Fruit fly (Drosophila melanogaster) whole organism, wandering third instar larva: ENCODE results near the gene klar.

Source experiments
- Abd-B ChIP-seq: fragments of >200 bp; optimal IDR thresholded peaks from 2 replicates; lab custom pipeline; 2017; ENCODE audit warnings: missing biosample characterization, missing genetic modification characterization
- CG32264 ChIP-seq: fragments of 200-800 bp; sonication (Bioruptor generic); optimal IDR thresholded peaks from 2 replicates; lab custom pipeline; 2016; ENCODE audit warnings: missing biosample characterization, missing genetic modification characterization
- CG9705 ChIP-seq: fragments of 200-800 bp; sonication (Bioruptor generic); optimal IDR thresholded peaks from 2 replicates; lab custom pipeline; 2018; ENCODE audit warnings: missing biosample characterization, mild to moderate bottlenecking, missing genetic modification characterization
- CrebA ChIP-seq: fragments of 200-800 bp; sonication (Bioruptor generic); optimal IDR thresholded peaks from 2 replicates; lab custom pipeline; 2016; ENCODE audit warnings: missing biosample characterization, mild to moderate bottlenecking, missing genetic modification characterization, borderline replicate concordance
- Dfd ChIP-seq: fragments of >200 bp; optimal IDR thresholded peaks from 2 replicates; lab custom pipeline; 2017; ENCODE audit warnings: missing biosample characterization, missing genetic modification characterization
- Dif ChIP-seq: fragments of 200-275, 200-300 bp; sonication (Bioruptor generic); optimal IDR thresholded peaks from 2 replicates; lab custom pipeline; 2018; ENCODE audit warnings: missing biosample characterization, missing genetic modification characterization; ENCODE audit not compliant: partially characterized antibody
- GATAd ChIP-seq: sonication (Bioruptor generic); optimal IDR thresholded peaks from 2 replicates; lab custom pipeline; 2016; ENCODE audit warnings: missing biosample characterization, missing genetic modification characterization
- HLH106 ChIP-seq: fragments of 200-800 bp; optimal IDR thresholded peaks from 3 replicates; lab custom pipeline; 2019; ENCODE audit warnings: missing biosample characterization, mild to moderate bottlenecking, missing genetic modification characterization, moderate library complexity
- Hnf4 ChIP-seq: fragments of 200-800 bp; sonication (Bioruptor generic); optimal IDR thresholded peaks from 2 replicates; lab custom pipeline; 2016; ENCODE audit warnings: missing biosample characterization, mild to moderate bottlenecking, missing genetic modification characterization
- Hr78 ChIP-seq: fragments of >200 bp; optimal IDR thresholded peaks from 2 replicates; lab custom pipeline; 2017; ENCODE audit warnings: missing biosample characterization, missing genetic modification characterization
- Hr83 ChIP-seq: fragments of 200-300 bp; sonication (Bioruptor generic); optimal IDR thresholded peaks from 2 replicates; lab custom pipeline; 2016; ENCODE audit warnings: missing biosample characterization, mild to moderate bottlenecking, missing genetic modification characterization, moderate library complexity; ENCODE audit not compliant: poor library complexity, severe bottlenecking
- Jra ChIP-seq: sonication (Bioruptor generic); optimal IDR thresholded peaks from 2 replicates; lab custom pipeline; 2016; ENCODE audit warnings: missing biosample characterization, missing genetic modification characterization
- Mio ChIP-seq: sonication (Bioruptor generic); optimal IDR thresholded peaks from 2 replicates; lab custom pipeline; 2016; ENCODE audit warnings: missing biosample characterization, missing genetic modification characterization
- Myc ChIP-seq: fragments of >200 bp; optimal IDR thresholded peaks from 2 replicates; lab custom pipeline; 2017
- N ChIP-seq: fragments of >200 bp; optimal IDR thresholded peaks from 2 replicates; lab custom pipeline; 2018; ENCODE audit warnings: missing biosample characterization, missing external identifiers, missing genetic modification characterization
- OdsH ChIP-seq: fragments of 200-800 bp; sonication (Bioruptor generic); optimal IDR thresholded peaks from 2 replicates; lab custom pipeline; 2016; ENCODE audit warnings: missing biosample characterization, mild to moderate bottlenecking, missing genetic modification characterization
- Rel ChIP-seq, 2 experiments: fragments of 200-800 bp; sonication (Bioruptor generic) in 1 of 2; optimal IDR thresholded peaks; 2 replicates in 1 of 2; 3 replicates in 1 of 2; lab custom pipeline; 2016 to 2019; ENCODE audit warnings: mild to moderate bottlenecking in 2 of 2, missing biosample characterization in 2 of 2, missing genetic modification characterization in 2 of 2, moderate library complexity in 1 of 2
- Sp1 ChIP-seq: fragments of 200-800 bp; sonication (Bioruptor generic); optimal IDR thresholded peaks from 3 replicates; lab custom pipeline; 2019; ENCODE audit warnings: missing biosample characterization, mild to moderate bottlenecking, missing genetic modification characterization, moderate library complexity
- Vsx2 ChIP-seq: fragments of 200-300, 225-300 bp; sonication (Bioruptor generic); optimal IDR thresholded peaks from 2 replicates; lab custom pipeline; 2018; ENCODE audit warnings: missing biosample characterization, missing genetic modification characterization; ENCODE audit not compliant: partially characterized antibody
- br ChIP-seq: fragments of 200-800 bp; sonication (Bioruptor generic); optimal IDR thresholded peaks from 2 replicates; lab custom pipeline; 2016; ENCODE audit warnings: missing biosample characterization, missing genetic modification characterization
- brk ChIP-seq: fragments of 200-800 bp; sonication (Bioruptor generic); optimal IDR thresholded peaks from 2 replicates; lab custom pipeline; 2016; ENCODE audit warnings: missing biosample characterization, mild to moderate bottlenecking, missing genetic modification characterization
- dl ChIP-seq, 2 experiments: fragments of 175-275, 200-275 bp in 1 of 2; fragments of 200-275 bp in 1 of 2; sonication (Bioruptor generic); optimal IDR thresholded peaks; lab custom pipeline; 2018; ENCODE audit warnings: mild to moderate bottlenecking in 2 of 2, missing biosample characterization in 2 of 2, missing genetic modification characterization in 2 of 2, moderate library complexity in 2 of 2; ENCODE audit not compliant: partially characterized antibody in 2 of 2, insufficient read depth in 1 of 2
- dmrt93B ChIP-seq: fragments of 200-800 bp; sonication (Bioruptor generic); optimal IDR thresholded peaks from 2 replicates; lab custom pipeline; 2018; ENCODE audit warnings: missing biosample characterization, mild to moderate bottlenecking, missing genetic modification characterization
- dsf ChIP-seq: sonication (Bioruptor generic); optimal IDR thresholded peaks from 2 replicates; lab custom pipeline; 2016; ENCODE audit warnings: missing biosample characterization, missing genetic modification characterization, borderline replicate concordance
- ey ChIP-seq: fragments of 200-800 bp; sonication (Bioruptor generic); optimal IDR thresholded peaks from 2 replicates; lab custom pipeline; 2016; ENCODE audit warnings: missing biosample characterization, missing genetic modification characterization
- foxo ChIP-seq, 2 experiments: fragments of 200-800 bp; sonication (Bioruptor generic); optimal IDR thresholded peaks; 2 replicates in 1 of 2; 3 replicates in 1 of 2; lab custom pipeline; 2016 to 2017; ENCODE audit warnings: missing biosample characterization in 2 of 2, missing genetic modification characterization in 2 of 2
- fru ChIP-seq: fragments of 200-800 bp; sonication (Bioruptor generic); optimal IDR thresholded peaks from 3 replicates; lab custom pipeline; 2016; ENCODE audit warnings: missing biosample characterization, mild to moderate bottlenecking, missing genetic modification characterization
- h ChIP-seq: fragments of 200-800 bp; sonication (Bioruptor generic); optimal IDR thresholded peaks from 3 replicates; lab custom pipeline; 2016; ENCODE audit warnings: missing biosample characterization, mild to moderate bottlenecking, missing genetic modification characterization
- jim ChIP-seq: fragments of 175-275, 200-325 bp; sonication (Bioruptor generic); optimal IDR thresholded peaks from 2 replicates; lab custom pipeline; 2016; ENCODE audit warnings: missing biosample characterization, mild to moderate bottlenecking, missing genetic modification characterization
- lola ChIP-seq: fragments of >200 bp; optimal IDR thresholded peaks from 2 replicates; lab custom pipeline; 2017; ENCODE audit warnings: missing biosample characterization, missing genetic modification characterization
- pan ChIP-seq: fragments of >200 bp; optimal IDR thresholded peaks from 2 replicates; lab custom pipeline; 2017
- psq ChIP-seq: fragments of 200-800 bp; sonication (Bioruptor generic); optimal IDR thresholded peaks from 3 replicates; lab custom pipeline; 2017; ENCODE audit warnings: missing biosample characterization, mild to moderate bottlenecking, missing genetic modification characterization, moderate library complexity
- rgr ChIP-seq: fragments of 200-800 bp; sonication (Bioruptor generic); optimal IDR thresholded peaks from 3 replicates; lab custom pipeline; 2016; ENCODE audit warnings: missing biosample characterization, mild to moderate bottlenecking, missing genetic modification characterization
- sage ChIP-seq: fragments of 200-800 bp; sonication (Bioruptor generic); optimal IDR thresholded peaks from 2 replicates; lab custom pipeline; 2016; ENCODE audit warnings: missing biosample characterization, mild to moderate bottlenecking, missing genetic modification characterization
- sv ChIP-seq: fragments of 200-800 bp; sonication (Bioruptor generic); optimal IDR thresholded peaks from 3 replicates; lab custom pipeline; 2016; ENCODE audit warnings: missing biosample characterization, missing genetic modification characterization
- tai ChIP-seq: sonication (Bioruptor generic); optimal IDR thresholded peaks from 2 replicates; lab custom pipeline; 2016; ENCODE audit warnings: missing biosample characterization, missing genetic modification characterization
- usp ChIP-seq: fragments of >200 bp; optimal IDR thresholded peaks from 2 replicates; lab custom pipeline; 2017; ENCODE audit warnings: missing biosample characterization, missing genetic modification characterization
- woc ChIP-seq: sonication (Bioruptor generic); optimal IDR thresholded peaks from 2 replicates; lab custom pipeline; 2016; ENCODE audit warnings: missing biosample characterization, mild to moderate bottlenecking, missing genetic modification characterization

The klar gene

DNA sequence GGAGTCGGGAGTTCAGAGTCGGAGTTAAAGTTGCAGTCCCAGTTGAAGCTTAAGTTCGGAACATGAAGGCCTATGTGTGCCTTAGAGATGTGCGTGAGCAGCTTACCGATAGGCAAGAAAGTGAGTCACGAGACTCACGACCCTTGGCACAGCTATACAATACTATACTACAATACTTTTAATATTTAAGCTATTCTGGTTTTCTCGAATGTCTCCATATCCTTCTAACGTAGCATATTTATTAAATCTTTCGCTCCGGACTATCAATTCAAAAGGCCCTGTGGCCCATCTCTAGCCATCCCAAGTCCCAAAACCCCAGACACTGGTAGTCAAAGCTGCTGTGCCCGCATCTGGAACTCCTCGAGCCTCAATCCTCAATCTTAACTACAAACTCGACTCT is 150.2 kb downstream of the klar start:
- TF ChIP-seq h (GFP tag; lab: Kevin White, UChicago) (peak; percentile 48), dmrt93B (no peak), fru (GFP tag; lab: Kevin White, UChicago) (peak; percentile 9), HLH106 (tag; lab: Kevin White, UChicago) (peak; percentile 23), foxo (GFP tag; optimal IDR thresholded peaks at IDR 0.05; lab: Kevin White, UChicago) (peak in 1 of 2 experiments; percentile 38)
- TF ChIP-seq, all 38 proteins: peak for 4

DNA sequence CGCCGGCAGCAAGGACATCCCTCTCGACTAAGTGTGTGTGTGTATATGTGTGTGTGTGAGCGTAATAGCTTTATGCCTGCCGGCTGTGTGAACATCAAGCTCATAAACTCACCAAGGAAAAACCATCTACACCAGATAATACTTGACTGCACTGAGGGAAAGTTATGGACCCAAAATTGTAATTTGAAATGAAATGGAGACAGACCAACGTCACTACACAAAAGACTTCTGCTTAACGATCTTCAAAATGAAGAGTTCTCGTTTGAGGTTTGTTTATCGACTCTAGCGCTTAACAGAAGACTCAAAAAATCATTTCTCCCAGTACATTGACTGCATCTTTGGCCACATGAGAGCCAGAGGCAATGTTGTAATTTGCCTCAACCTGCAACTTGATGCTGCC is 152.3 kb downstream of the klar start:
- TF ChIP-seq jim: no peak
- TF ChIP-seq HLH106 (tag; lab: Kevin White, UChicago): peak; percentile 43
- TF ChIP-seq OdsH (GFP tag; lab: Kevin White, UChicago): peak; percentile 46
- TF ChIP-seq psq (GFP tag; lab: Kevin White, UChicago): peak; percentile 43
- no peak for TF ChIP-seq sv
- TF ChIP-seq dl (GFP tag; optimal IDR thresholded peaks at IDR 0.05; lab: Kevin White, UChicago; ENCODE audit: insufficient read depth in 1 of 2, partially characterized antibody in 2 of 2): no peak
- no peak for TF ChIP-seq CG9705 (GFP tag; lab: Kevin White, UChicago)
- TF ChIP-seq brk (GFP tag; lab: Kevin White, UChicago): no peak
- TF ChIP-seq dmrt93B: peak; percentile 20
- TF ChIP-seq rgr (GFP tag; lab: Kevin White, UChicago): peak; percentile 52
- no peak for TF ChIP-seq sage (GFP tag; lab: Kevin White, UChicago)
- no peak for TF ChIP-seq N (GFP tag; lab: Kevin White, UChicago)
- TF ChIP-seq usp: no peak
- TF ChIP-seq GATAd (GFP tag; lab: Kevin White, UChicago): no peak
- peak in 1 of 2 experiments; percentile 60 for TF ChIP-seq foxo (GFP tag; optimal IDR thresholded peaks at IDR 0.05; lab: Kevin White, UChicago)
- TF ChIP-seq Abd-B: no peak
- peak; percentile 59 for TF ChIP-seq br (GFP tag; lab: Kevin White, UChicago)
- no peak for TF ChIP-seq Mio (GFP tag; lab: Kevin White, UChicago)
- peak; percentile 71 for TF ChIP-seq fru (GFP tag; lab: Kevin White, UChicago)
- peak; percentile 50 for TF ChIP-seq woc (GFP tag; lab: Kevin White, UChicago)
- peak; percentile 23 for TF ChIP-seq Hnf4
- TF ChIP-seq Jra: no peak
- peak; percentile 59 for TF ChIP-seq ey (GFP tag; lab: Kevin White, UChicago)
- no peak for TF ChIP-seq dsf (GFP tag; lab: Kevin White, UChicago)
- TF ChIP-seq CG32264 (GFP tag; lab: Kevin White, UChicago): no peak
- TF ChIP-seq Vsx2 (GFP tag; lab: Kevin White, UChicago): no peak
- no peak for TF ChIP-seq lola (GFP tag; lab: Kevin White, UChicago)
- no peak for TF ChIP-seq CrebA (GFP tag; lab: Kevin White, UChicago)
- peak; percentile 39 for TF ChIP-seq Sp1 (GFP tag; lab: Kevin White, UChicago)
- peak; percentile 52 for TF ChIP-seq h (GFP tag; lab: Kevin White, UChicago)
- no peak for TF ChIP-seq Dfd
- no peak for TF ChIP-seq Dif (GFP tag; lab: Kevin White, UChicago)
- TF ChIP-seq Hr78 (GFP tag; lab: Kevin White, UChicago): no peak
- TF ChIP-seq Rel (GFP tag; optimal IDR thresholded peaks at IDR 0.05; lab: Kevin White, UChicago): no peak
- TF ChIP-seq Rel (tag; optimal IDR thresholded peaks at IDR 0.05; lab: Kevin White, UChicago): no peak
- TF ChIP-seq Myc: no peak
- TF ChIP-seq pan (lab: Kevin White, UChicago): no peak
- TF ChIP-seq tai (GFP tag; lab: Kevin White, UChicago): no peak
- TF ChIP-seq Hr83 (GFP tag; lab: Kevin White, UChicago): no peak

DNA sequence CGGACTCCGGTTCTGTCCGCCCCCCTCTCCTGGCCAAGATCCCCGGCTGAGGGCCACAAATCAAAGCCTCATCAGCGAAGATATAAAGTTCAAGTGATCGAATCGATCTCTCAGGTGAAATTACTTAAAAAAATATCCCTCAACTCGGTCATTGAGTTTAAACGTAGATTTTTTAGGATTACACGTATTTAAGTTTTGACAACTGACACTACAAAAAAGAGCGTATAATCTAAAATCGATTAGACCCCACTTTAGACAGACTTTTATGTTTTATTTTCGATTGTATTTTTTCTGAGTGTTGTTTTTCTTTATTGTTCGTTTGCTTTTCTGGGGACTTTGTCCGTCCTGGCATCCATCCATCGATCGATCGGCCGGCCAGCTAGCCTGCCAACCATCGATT is 155.3 kb downstream of the klar start:
- TF ChIP-seq Hr83 (GFP tag; lab: Kevin White, UChicago): no peak
- peak in 1 of 2 experiments; percentile 16 for TF ChIP-seq foxo (GFP tag; optimal IDR thresholded peaks at IDR 0.05; lab: Kevin White, UChicago)
- no peak for TF ChIP-seq dl (GFP tag; optimal IDR thresholded peaks at IDR 0.05; lab: Kevin White, UChicago; ENCODE audit: insufficient read depth in 1 of 2, partially characterized antibody in 2 of 2)
- no peak for TF ChIP-seq brk (GFP tag; lab: Kevin White, UChicago)
- no peak for TF ChIP-seq HLH106 (tag; lab: Kevin White, UChicago)
- TF ChIP-seq rgr (GFP tag; lab: Kevin White, UChicago): peak; percentile 3
- TF ChIP-seq CG32264 (GFP tag; lab: Kevin White, UChicago): no peak
- no peak for TF ChIP-seq CG9705 (GFP tag; lab: Kevin White, UChicago)
- TF ChIP-seq br (GFP tag; lab: Kevin White, UChicago): peak; percentile 11
- TF ChIP-seq Vsx2 (GFP tag; lab: Kevin White, UChicago): no peak
- TF ChIP-seq sv: no peak
- TF ChIP-seq fru (GFP tag; lab: Kevin White, UChicago): no peak
- TF ChIP-seq usp: no peak
- no peak for TF ChIP-seq CrebA (GFP tag; lab: Kevin White, UChicago)
- TF ChIP-seq OdsH (GFP tag; lab: Kevin White, UChicago): peak; percentile 3
- TF ChIP-seq ey (GFP tag; lab: Kevin White, UChicago): no peak
- TF ChIP-seq N (GFP tag; lab: Kevin White, UChicago): no peak
- TF ChIP-seq Abd-B: no peak
- TF ChIP-seq tai (GFP tag; lab: Kevin White, UChicago): no peak
- peak; percentile 4 for TF ChIP-seq h (GFP tag; lab: Kevin White, UChicago)
- no peak for TF ChIP-seq Rel (GFP tag; optimal IDR thresholded peaks at IDR 0.05; lab: Kevin White, UChicago)
- TF ChIP-seq Rel (tag; optimal IDR thresholded peaks at IDR 0.05; lab: Kevin White, UChicago): no peak
- TF ChIP-seq, all 38 proteins: peak for 5
